Worm (Caenorhabditis elegans): ENCODE data around the gene glr-1.

The glr-1 gene

ce11 chrIII:8621982-8622381, 33.5 kb upstream of the glr-1 start (continued):
- TF ChIP-seq nfyb-1 (GFP tag; IDR thresholded peaks at IDR 0.05) (no peak), zfh-2 (GFP tag; conservative IDR thresholded peaks at IDR 0.05) (no peak), repo-1 (tag; optimal IDR thresholded peaks at IDR 0.05) (no peak), bed-2 (GFP tag; IDR thresholded peaks at IDR 0.05) (no peak), hmg-20 (GFP tag; IDR thresholded peaks at IDR 0.05) (no peak), let-526 (GFP tag; IDR thresholded peaks at IDR 0.05) (no peak), T07F8.4 (tag; optimal IDR thresholded peaks at IDR 0.05) (no peak)

ce11 chrIII:8621002-8621401, 32.6 kb upstream of the glr-1 start:
- TF ChIP-seq him-1 (tag; optimal IDR thresholded peaks at IDR 0.05) (no peak), ccch-3 (GFP tag; optimal IDR thresholded peaks at IDR 0.05) (no peak)

- TF ChIP-seq Y95B8A.8 (GFP tag; IDR thresholded peaks at IDR 0.05) = no peak
- no peak for TF ChIP-seq xnd-1 (tag; optimal IDR thresholded peaks at IDR 0.05)
- TF ChIP-seq ztf-3 (GFP tag; optimal IDR thresholded peaks at IDR 0.05) = no peak
- no peak for TF ChIP-seq K12H6.12 (tag; optimal IDR thresholded peaks at IDR 0.05)
- TF ChIP-seq nhr-27 (tag; optimal IDR thresholded peaks at IDR 0.05) = no peak
- no peak for TF ChIP-seq dpff-1 (tag; optimal IDR thresholded peaks at IDR 0.05)
Measured at ce11 chrIII:8620259-8620658, 31.8 kb upstream of the glr-1 start.

- no peak for TF ChIP-seq F22D6.2 (tag; optimal IDR thresholded peaks at IDR 0.05)
- TF ChIP-seq repo-1 (tag; optimal IDR thresholded peaks at IDR 0.05) = no peak
- TF ChIP-seq dox-1 (GFP tag; IDR thresholded peaks at IDR 0.05) = no peak
- TF ChIP-seq attf-3 (GFP tag; conservative IDR thresholded peaks at IDR 0.05) = no peak
- TF ChIP-seq ceh-58 (GFP tag; IDR thresholded peaks at IDR 0.05) = no peak
- no peak for TF ChIP-seq tbx-9 (tag; optimal IDR thresholded peaks at IDR 0.05; ENCODE audit: borderline replicate concordance)
- no peak for TF ChIP-seq B0261.1 (tag; optimal IDR thresholded peaks at IDR 0.05)
- TF ChIP-seq nfyb-1 (GFP tag; IDR thresholded peaks at IDR 0.05) = no peak
- no peak for TF ChIP-seq mes-4 (tag; optimal IDR thresholded peaks at IDR 0.05)
- TF ChIP-seq mcd-1 (GFP tag; IDR thresholded peaks at IDR 0.05) = peak; percentile 27; the same call in 1 of the 2 replicates
- no peak for TF ChIP-seq Y56A3A.18 (GFP tag; IDR thresholded peaks at IDR 0.05)
- TF ChIP-seq B0019.2 (GFP tag; conservative IDR thresholded peaks at IDR 0.05) = no peak
- TF ChIP-seq xnd-1 (tag; optimal IDR thresholded peaks at IDR 0.05) = peak; percentile 87
- no peak for TF ChIP-seq F52B5.7 (tag; optimal IDR thresholded peaks at IDR 0.05)
- peak; percentile 55; the same call in 1 of the 2 replicates for TF ChIP-seq D2030.7 (GFP tag; IDR thresholded peaks at IDR 0.05)
- no peak for TF ChIP-seq T26A5.8 (tag; optimal IDR thresholded peaks at IDR 0.05)
- TF ChIP-seq unc-62 (GFP tag; optimal IDR thresholded peaks at IDR 0.05) = no peak
- no peak for TF ChIP-seq snpc-1.1 (tag; optimal IDR thresholded peaks at IDR 0.05; ENCODE audit: insufficient read depth)
- no peak for TF ChIP-seq F37B4.10 (GFP tag; IDR thresholded peaks at IDR 0.05)
- TF ChIP-seq lir-1 (GFP tag; conservative IDR thresholded peaks at IDR 0.05) = no peak
- TF ChIP-seq egrh-3 (GFP tag; IDR thresholded peaks at IDR 0.05) = no peak
- no peak for TF ChIP-seq egl-18 (GFP tag; IDR thresholded peaks at IDR 0.05)
- no peak for TF ChIP-seq chd-7 (tag; optimal IDR thresholded peaks at IDR 0.05)
- no peak for TF ChIP-seq Y67H2A.10 (GFP tag; conservative IDR thresholded peaks at IDR 0.05)
- no peak for TF ChIP-seq akir-1 (GFP tag; optimal IDR thresholded peaks at IDR 0.05)
- TF ChIP-seq hsf-1 (GFP tag; IDR thresholded peaks at IDR 0.05) = 0 out of 2 replicates have a peak, but pooled peaks have one; percentile 46
- TF ChIP-seq ztf-28 (GFP tag; IDR thresholded peaks at IDR 0.05) = no peak
- no peak for TF ChIP-seq madf-10 (tag; optimal IDR thresholded peaks at IDR 0.05)
- TF ChIP-seq atf-7 (tag; optimal IDR thresholded peaks at IDR 0.05) = no peak
- TF ChIP-seq aptf-3 (GFP tag; IDR thresholded peaks at IDR 0.05) = no peak
- TF ChIP-seq athp-1 (tag; optimal IDR thresholded peaks at IDR 0.05) = no peak
- peak; percentile 94 for TF ChIP-seq lsl-1 (GFP tag; optimal IDR thresholded peaks at IDR 0.05)
- no peak for TF ChIP-seq bed-2 (GFP tag; IDR thresholded peaks at IDR 0.05)
Measured at ce11 chrIII:8618412-8618960, 30.0 kb upstream of the glr-1 start, which contains the start of gene C13G5.2. TSS of gene C13G5.2 (minus strand) at chrIII:8618462.

Data from whole organism, young adult.